Worm (Caenorhabditis elegans): ENCODE measurements around the gene T05A8.7.

T05A8.7 gene

ce11 chrII:2692476-2692875 is 49.7 kb downstream of the T05A8.7 start, which contains the start of gene set-11:
Gene set-11, minus strand, starts transcription at chrII:2692576.
- TF ChIP-seq zag-1 (tag; optimal IDR thresholded peaks at IDR 0.05) (no peak), sup-37 (GFP tag; optimal IDR thresholded peaks at IDR 0.05) (no peak), tbx-2 (tag; optimal IDR thresholded peaks at IDR 0.05) (no peak)

Measured in whole organism, L1 larva.